Worm (Caenorhabditis elegans): Measurements from ENCODE around the gene T19D12.9.

The T19D12.9 gene

DNA sequence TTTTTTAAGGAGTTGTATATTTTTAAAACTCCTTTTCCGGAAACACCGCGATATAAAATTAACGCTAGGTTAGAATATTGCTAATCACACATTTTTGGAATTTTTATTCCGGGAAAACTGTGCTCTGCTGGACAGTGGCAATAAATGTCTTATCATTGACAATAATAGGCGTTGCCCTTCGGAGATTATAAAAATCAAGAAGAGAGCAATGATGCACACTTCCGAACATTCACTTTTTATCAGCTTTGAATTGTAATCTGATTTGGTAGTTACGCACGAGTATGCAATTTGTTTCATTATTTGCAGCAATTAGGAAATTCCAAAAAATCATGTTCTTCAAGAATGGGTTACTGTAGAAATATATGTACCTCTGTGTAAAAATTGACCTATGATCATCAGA, 38.0 kb downstream of the T19D12.9 start:
- TF ChIP-seq nhr-102 (tag; optimal IDR thresholded peaks at IDR 0.05) (peak; percentile 1), dmd-6 (GFP tag; IDR thresholded peaks at IDR 0.05) (peak; percentile 62; the same call in 1 of the 2 replicates), pqm-1 (tag; optimal IDR thresholded peaks at IDR 0.05) (peak; percentile 67), daf-8 (GFP tag; IDR thresholded peaks at IDR 0.05) (no peak), daf-16 (GFP tag; optimal IDR thresholded peaks at IDR 0.05) (no peak), daf-16 (tag; optimal IDR thresholded peaks at IDR 0.05) (peak; percentile 46), nhr-77 (tag; optimal IDR thresholded peaks at IDR 0.05) (peak; percentile 1), nhr-10 (tag; optimal IDR thresholded peaks at IDR 0.05) (no peak), nhr-28 (tag; optimal IDR thresholded peaks at IDR 0.05) (peak; percentile 61), hlh-11 (tag; optimal IDR thresholded peaks at IDR 0.05) (peak; percentile 36), jun-1 (tag; optimal IDR thresholded peaks at IDR 0.05) (no peak)

ce11 chrII:6615232-6616029, 38.8 kb downstream of the T19D12.9 start:
- peak; percentile 87 for TF ChIP-seq dmd-6 (GFP tag; IDR thresholded peaks at IDR 0.05)
- TF ChIP-seq mxl-3 (GFP tag; optimal IDR thresholded peaks at IDR 0.05) = peak; percentile 64
- no peak for TF ChIP-seq F49E8.2 (tag; optimal IDR thresholded peaks at IDR 0.05; ENCODE audit: borderline replicate concordance)
- TF ChIP-seq nhr-77 (tag; optimal IDR thresholded peaks at IDR 0.05) = peak; percentile 63
- TF ChIP-seq dve-1 (tag; optimal IDR thresholded peaks at IDR 0.05; ENCODE audit: insufficient read depth) = peak; percentile 66
- TF ChIP-seq T26A8.4 (GFP tag; IDR thresholded peaks at IDR 0.05) = 0 out of 2 replicates have a peak, but pooled peaks have one; percentile 14
- 0 out of 2 replicates have a peak, but pooled peaks have one; percentile 39 for TF ChIP-seq lin-1 (GFP tag; IDR thresholded peaks at IDR 0.05)
- peak; percentile 22 for TF ChIP-seq mes-2 (tag; optimal IDR thresholded peaks at IDR 0.05; ENCODE audit: poor library complexity, severe bottlenecking)
- TF ChIP-seq pqm-1 (tag; optimal IDR thresholded peaks at IDR 0.05) = peak; percentile 97
- no peak for TF ChIP-seq hmg-1.1 (GFP tag; IDR thresholded peaks at IDR 0.05)
- TF ChIP-seq aha-1 (tag) = peak; percentile 29
- no peak for TF ChIP-seq nhr-102 (tag; optimal IDR thresholded peaks at IDR 0.05)
- no peak for TF ChIP-seq ceh-44 (GFP tag; IDR thresholded peaks at IDR 0.05)
- TF ChIP-seq nhr-28 (tag; optimal IDR thresholded peaks at IDR 0.05) = peak; percentile 76
- TF ChIP-seq nhr-41 (GFP tag; IDR thresholded peaks at IDR 0.05) = no peak
- no peak for TF ChIP-seq daf-12 (tag; optimal IDR thresholded peaks at IDR 0.05)
- TF ChIP-seq daf-16 (GFP tag; optimal IDR thresholded peaks at IDR 0.05) = no peak
- peak; percentile 71 for TF ChIP-seq daf-16 (tag; optimal IDR thresholded peaks at IDR 0.05)
- no peak for TF ChIP-seq aly-2 (tag; optimal IDR thresholded peaks at IDR 0.05)
- TF ChIP-seq hlh-11 (tag; optimal IDR thresholded peaks at IDR 0.05) = peak; percentile 75
- peak in 1 of 2 experiments; percentile 86 for TF ChIP-seq unc-62 (GFP tag; optimal IDR thresholded peaks at IDR 0.05 in 1 of 2)
- TF ChIP-seq unc-62 (tag; optimal IDR thresholded peaks at IDR 0.05) = no peak

ce11 chrII:6614500-6614899, 39.7 kb downstream of the T19D12.9 start:
- peak; percentile 9 for TF ChIP-seq nhr-28 (tag; optimal IDR thresholded peaks at IDR 0.05)
- no peak for TF ChIP-seq nhr-6 (tag; optimal IDR thresholded peaks at IDR 0.05)
- TF ChIP-seq daf-16 (GFP tag; optimal IDR thresholded peaks at IDR 0.05) = no peak
- TF ChIP-seq daf-16 (tag; optimal IDR thresholded peaks at IDR 0.05) = peak; percentile 21
- TF ChIP-seq aly-2 (tag; optimal IDR thresholded peaks at IDR 0.05) = no peak
- TF ChIP-seq lin-39 (tag; optimal IDR thresholded peaks at IDR 0.05) = no peak
- peak; percentile 40 for TF ChIP-seq dve-1 (tag; optimal IDR thresholded peaks at IDR 0.05; ENCODE audit: insufficient read depth)
- TF ChIP-seq dmd-6 (GFP tag; IDR thresholded peaks at IDR 0.05) = peak; percentile 43
- no peak for TF ChIP-seq lim-7 (GFP tag; IDR thresholded peaks at IDR 0.05)
- TF ChIP-seq jun-1 (tag; optimal IDR thresholded peaks at IDR 0.05) = no peak
- peak; percentile 52 for TF ChIP-seq aha-1 (tag)

DNA sequence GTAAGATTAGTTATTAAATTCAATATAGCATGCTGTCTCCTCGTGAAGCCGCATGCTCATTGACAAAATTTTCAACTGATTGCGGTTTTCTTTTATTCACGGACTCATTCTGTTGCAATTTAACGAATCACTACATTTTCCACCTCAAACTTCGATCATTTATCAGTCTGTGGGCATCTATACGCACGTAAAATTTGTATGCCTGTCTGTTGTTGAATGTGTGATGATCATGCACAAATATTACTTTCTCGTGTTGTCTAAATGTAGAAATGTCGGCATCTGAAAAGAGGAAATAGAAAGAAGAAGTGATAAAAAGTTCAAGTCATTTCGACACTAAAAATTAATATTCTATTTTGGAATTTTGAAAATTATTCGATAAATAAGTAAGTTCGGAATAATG, 41.6 kb downstream of the T19D12.9 start:
- TF ChIP-seq mxl-3 (GFP tag; optimal IDR thresholded peaks at IDR 0.05) (no peak), mep-1 (tag; optimal IDR thresholded peaks at IDR 0.05) (peak; percentile 19), daf-16 (GFP tag; optimal IDR thresholded peaks at IDR 0.05) (no peak), daf-16 (tag; optimal IDR thresholded peaks at IDR 0.05) (peak; percentile 84), dmd-6 (GFP tag; IDR thresholded peaks at IDR 0.05) (peak; percentile 70), pqm-1 (tag; optimal IDR thresholded peaks at IDR 0.05) (peak; percentile 92), hif-1 (tag; optimal IDR thresholded peaks at IDR 0.05) (peak in 1 of 2 experiments; percentile 21), gei-8 (GFP tag; optimal IDR thresholded peaks at IDR 0.05) (no peak), unc-62 (GFP tag; optimal IDR thresholded peaks at IDR 0.05 in 1 of 2) (no peak), unc-62 (tag; optimal IDR thresholded peaks at IDR 0.05) (no peak), php-3 (GFP tag; IDR thresholded peaks at IDR 0.05) (0 out of 2 replicates have a peak, but pooled peaks have one; percentile 10), arid-1 (GFP tag; conservative IDR thresholded peaks at IDR 0.05) (no peak), lin-1 (GFP tag; IDR thresholded peaks at IDR 0.05) (no peak), dve-1 (tag; optimal IDR thresholded peaks at IDR 0.05; ENCODE audit: insufficient read depth) (peak; percentile 75), mdl-1 (tag; optimal IDR thresholded peaks at IDR 0.05) (peak in 1 of 2 experiments; percentile 26), nhr-28 (tag; optimal IDR thresholded peaks at IDR 0.05) (peak; percentile 74), hlh-11 (tag; optimal IDR thresholded peaks at IDR 0.05) (peak; percentile 44), unc-130 (GFP tag; optimal IDR thresholded peaks at IDR 0.05) (no peak), hlh-30 (tag; optimal IDR thresholded peaks at IDR 0.05; ENCODE audit: insufficient read depth) (peak; percentile 51), skn-1 (tag; optimal IDR thresholded peaks at IDR 0.05) (no peak)

All from whole organism, L4 larva.